Worm (Caenorhabditis elegans) whole organism, early embryonic: ENCODE results near the gene F59A2.5.

ENCODE experiments used
- ama-1 ChIP-seq: fragments of 150-350 bp; optimal IDR thresholded peaks from 2 replicates; lab custom pipeline; 2014
- hmg-4 ChIP-seq: fragments of 200-800 bp; sonication (Bioruptor generic); optimal IDR thresholded peaks from 2 replicates; lab custom pipeline; 2018; ENCODE audit warnings: mild to moderate bottlenecking, missing genetic modification characterization, missing compliant biosample characterization
- tbx-11 ChIP-seq: fragments of 200-800 bp; sonication (Bioruptor generic); IDR thresholded peaks from 2 replicates; pipeline ENCODE4 v1.3.6; 2022; ENCODE audit warnings: missing genetic modification characterization, missing compliant biosample characterization

DNA sequence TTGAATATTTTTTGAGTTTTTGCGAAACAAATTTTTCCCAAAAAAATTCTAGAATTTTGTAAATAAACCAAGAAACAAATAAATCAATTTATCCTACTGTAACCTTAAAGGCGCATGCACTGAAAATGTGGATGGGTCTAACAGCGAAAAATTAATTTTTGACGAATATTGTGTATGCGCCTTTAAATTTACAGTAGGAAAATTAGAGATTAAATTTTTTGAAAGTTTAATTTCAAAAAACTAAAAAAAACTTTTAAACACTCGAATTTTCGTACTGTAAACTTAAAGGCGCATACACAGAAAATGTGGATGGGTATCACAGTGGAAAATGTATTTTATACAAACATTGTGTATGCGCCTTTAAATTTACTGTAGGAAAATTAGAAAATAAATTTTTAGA is 14.5 kb upstream of the F59A2.5 start:
- TF ChIP-seq hmg-4 (GFP tag; lab: Kevin White, UChicago) (no peak), ama-1 (no peak), tbx-11 (GFP tag; lab: Robert Waterston, UW) (no peak)
